Worm (Caenorhabditis elegans): ENCODE measurements around the gene rimb-1.

rimb-1 gene

ce11 chrIII:1743081-1743480, 45.1 kb upstream of the rimb-1 start (continued):
- TF ChIP-seq ccch-3 (GFP tag; optimal IDR thresholded peaks at IDR 0.05) (no peak), lsl-1 (GFP tag; optimal IDR thresholded peaks at IDR 0.05) (peak; percentile 39), pbrm-1 (GFP tag; IDR thresholded peaks at IDR 0.05) (peak; percentile 48), pha-4 (tag; optimal IDR thresholded peaks at IDR 0.05) (no peak), mcd-1 (GFP tag; IDR thresholded peaks at IDR 0.05) (peak; percentile 32; the same call in 1 of the 2 replicates), zfh-2 (GFP tag; conservative IDR thresholded peaks at IDR 0.05) (peak; percentile 61), nfya-2 (GFP tag; IDR thresholded peaks at IDR 0.05) (no peak), aptf-3 (GFP tag; IDR thresholded peaks at IDR 0.05) (no peak), lsy-27 (tag; optimal IDR thresholded peaks at IDR 0.05; ENCODE audit: borderline replicate concordance, insufficient read depth) (no peak), die-1 (tag; optimal IDR thresholded peaks at IDR 0.05) (peak; percentile 54), ceh-58 (GFP tag; IDR thresholded peaks at IDR 0.05) (no peak), athp-1 (tag; optimal IDR thresholded peaks at IDR 0.05) (peak; percentile 22), hmg-20 (GFP tag; IDR thresholded peaks at IDR 0.05) (no peak), attf-5 (GFP tag; optimal IDR thresholded peaks at IDR 0.05) (no peak), fkh-3 (tag; optimal IDR thresholded peaks at IDR 0.05) (no peak), F57A8.1 (GFP tag; optimal IDR thresholded peaks at IDR 0.05) (peak; percentile 20), lin-40 (tag; optimal IDR thresholded peaks at IDR 0.05) (no peak), madf-3 (GFP tag; IDR thresholded peaks at IDR 0.05) (no peak), aptf-2 (GFP tag; conservative IDR thresholded peaks at IDR 0.05) (no peak), ceh-79 (tag; optimal IDR thresholded peaks at IDR 0.05) (no peak), lin-54 (GFP tag; optimal IDR thresholded peaks at IDR 0.05) (peak; percentile 17), dpff-1 (tag; optimal IDR thresholded peaks at IDR 0.05) (no peak), hsf-1 (GFP tag; IDR thresholded peaks at IDR 0.05) (0 out of 2 replicates have a peak, but pooled peaks have one; percentile 13), somi-1 (GFP tag; optimal IDR thresholded peaks at IDR 0.05) (no peak), rcor-1 (GFP tag; IDR thresholded peaks at IDR 0.05) (no peak), ztf-25 (GFP tag; IDR thresholded peaks at IDR 0.05) (no peak), hlh-12 (tag; optimal IDR thresholded peaks at IDR 0.05) (no peak), atf-7 (tag; optimal IDR thresholded peaks at IDR 0.05) (no peak), ceh-91 (GFP tag; IDR thresholded peaks at IDR 0.05) (no peak), ceh-27 (GFP tag; optimal IDR thresholded peaks at IDR 0.05) (no peak), T26A5.8 (tag; optimal IDR thresholded peaks at IDR 0.05) (no peak), attf-3 (GFP tag; conservative IDR thresholded peaks at IDR 0.05) (no peak), snpc-1.1 (tag; optimal IDR thresholded peaks at IDR 0.05; ENCODE audit: insufficient read depth) (no peak), Y95B8A.8 (GFP tag; IDR thresholded peaks at IDR 0.05) (no peak), sptf-2 (GFP tag; optimal IDR thresholded peaks at IDR 0.05) (no peak), hlh-26 (GFP tag; conservative IDR thresholded peaks at IDR 0.05) (no peak), F52B5.7 (tag; optimal IDR thresholded peaks at IDR 0.05) (no peak), ztf-22 (GFP tag; optimal IDR thresholded peaks at IDR 0.05) (no peak), nhr-90 (tag; optimal IDR thresholded peaks at IDR 0.05) (peak; percentile 48), dpl-1 (GFP tag; optimal IDR thresholded peaks at IDR 0.05) (no peak), bed-1 (GFP tag; IDR thresholded peaks at IDR 0.05) (no peak), F22D6.2 (tag; optimal IDR thresholded peaks at IDR 0.05) (no peak), xnd-1 (tag; optimal IDR thresholded peaks at IDR 0.05) (no peak), K11D2.4 (GFP tag; IDR thresholded peaks at IDR 0.05) (peak; percentile 16; the same call in 1 of the 2 replicates), ZK185.1 (tag; optimal IDR thresholded peaks at IDR 0.05; ENCODE audit: poor library complexity, severe bottlenecking) (no peak), nhr-179 (tag; optimal IDR thresholded peaks at IDR 0.05) (no peak), ceh-100 (GFP tag; IDR thresholded peaks at IDR 0.05) (no peak), tbp1 (GFP tag; optimal IDR thresholded peaks at IDR 0.05) (peak; percentile 86), Y56A3A.18 (GFP tag; IDR thresholded peaks at IDR 0.05) (no peak), T07F8.4 (tag; optimal IDR thresholded peaks at IDR 0.05) (no peak)

Measured in whole organism, young adult.